Worm (Caenorhabditis elegans): ENCODE data around the gene npl-4.2.

npl-4.2 gene

DNA sequence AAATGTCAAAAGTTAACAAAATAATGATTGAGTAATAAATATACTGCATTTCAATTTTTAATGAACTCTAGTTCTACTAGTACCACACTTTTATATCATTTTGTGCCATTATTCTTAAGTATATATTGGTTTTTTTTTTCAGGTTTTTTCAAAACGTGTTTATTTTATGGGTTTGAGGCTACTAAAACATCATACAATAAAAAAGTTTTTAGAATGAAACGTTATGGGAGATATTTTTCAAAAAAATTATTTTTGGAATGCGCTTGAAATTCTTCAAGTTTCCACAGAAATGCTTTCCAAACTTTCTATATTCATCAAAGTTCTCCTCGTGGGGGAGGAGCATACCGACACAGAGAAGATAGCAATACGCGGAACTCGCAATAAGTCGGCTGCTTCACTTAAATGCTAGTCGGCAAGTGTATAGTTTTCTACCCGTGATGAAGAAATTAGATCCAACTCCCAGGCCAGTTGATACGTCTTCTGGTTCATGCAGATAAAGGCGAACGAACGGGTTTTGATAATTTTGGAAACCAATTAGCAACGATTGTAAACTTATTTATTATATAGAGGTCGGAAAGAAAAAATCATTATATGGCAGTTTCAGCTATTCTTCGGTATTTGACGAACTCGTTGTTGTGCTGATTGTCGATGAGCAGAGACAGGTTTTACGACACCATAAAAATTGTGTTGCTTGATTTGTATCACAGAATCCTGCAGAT lies 23.2 kb upstream of the npl-4.2 start, which contains the start of gene C17G10.10:
Gene C17G10.10 (minus strand): TSS at position 51 of the 719 bp plus-strand sequence.
- no peak for TF ChIP-seq tbx-11 (GFP tag; IDR thresholded peaks at IDR 0.05)
- 0 out of 2 replicates have a peak, but pooled peaks have one; percentile 38 for TF ChIP-seq sea-1 (GFP tag; conservative IDR thresholded peaks at IDR 0.05)

DNA sequence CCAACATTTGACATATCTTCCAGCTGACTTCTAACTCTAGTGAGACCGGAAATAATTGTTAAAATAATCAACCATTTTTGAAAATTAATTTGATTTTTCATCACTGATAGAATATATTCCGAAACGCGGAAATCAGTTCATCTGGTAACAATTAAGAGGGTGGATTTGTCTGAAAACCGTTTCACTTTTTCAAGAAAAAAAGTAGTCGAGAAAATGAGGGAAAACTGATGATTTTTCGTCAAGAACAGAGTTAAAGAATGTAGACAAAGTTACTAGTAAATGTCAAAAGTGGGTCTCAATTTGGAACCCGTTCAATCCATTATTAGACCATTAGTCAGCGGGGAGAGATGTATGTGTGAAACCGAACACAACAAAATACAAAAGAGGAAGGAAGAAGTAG lies 19.5 kb upstream of the npl-4.2 start, which contains the start of gene C17G10.6:
Gene C17G10.6 (minus strand): TSS at position 101 of the 400 bp plus-strand sequence.
- TF ChIP-seq hmbx-1 (tag; optimal IDR thresholded peaks at IDR 0.05) = no peak
- no peak for TF ChIP-seq B0310.2 (tag; optimal IDR thresholded peaks at IDR 0.05)
- no peak for TF ChIP-seq tbx-11 (GFP tag; IDR thresholded peaks at IDR 0.05)
- no peak for TF ChIP-seq hmg-4 (GFP tag; optimal IDR thresholded peaks at IDR 0.05)
- TF ChIP-seq ceh-36 (tag; optimal IDR thresholded peaks at IDR 0.05) = no peak
- TF ChIP-seq ets-7 (tag; optimal IDR thresholded peaks at IDR 0.05) = no peak

ce11 chrII:5604441-5604840 lies 18.2 kb upstream of the npl-4.2 start:
- TF ChIP-seq ets-7 (tag; optimal IDR thresholded peaks at IDR 0.05) (no peak), hmbx-1 (tag; optimal IDR thresholded peaks at IDR 0.05) (no peak), B0310.2 (tag; optimal IDR thresholded peaks at IDR 0.05) (no peak), pes-1 (GFP tag; IDR thresholded peaks at IDR 0.05) (no peak), ama-1 (optimal IDR thresholded peaks at IDR 0.05) (no peak), F13C5.2 (tag; optimal IDR thresholded peaks at IDR 0.05) (no peak), aly-1 (tag; optimal IDR thresholded peaks at IDR 0.05) (no peak), hnd-1 (tag; optimal IDR thresholded peaks at IDR 0.05) (no peak), flt-1 (GFP tag; IDR thresholded peaks at IDR 0.05) (no peak), tbx-11 (GFP tag; IDR thresholded peaks at IDR 0.05) (no peak), ceh-13 (GFP tag; optimal IDR thresholded peaks at IDR 0.05) (no peak), hmg-4 (GFP tag; optimal IDR thresholded peaks at IDR 0.05) (no peak), ceh-36 (tag; optimal IDR thresholded peaks at IDR 0.05) (no peak), scrt-1 (GFP tag; IDR thresholded peaks at IDR 0.05) (no peak)

DNA sequence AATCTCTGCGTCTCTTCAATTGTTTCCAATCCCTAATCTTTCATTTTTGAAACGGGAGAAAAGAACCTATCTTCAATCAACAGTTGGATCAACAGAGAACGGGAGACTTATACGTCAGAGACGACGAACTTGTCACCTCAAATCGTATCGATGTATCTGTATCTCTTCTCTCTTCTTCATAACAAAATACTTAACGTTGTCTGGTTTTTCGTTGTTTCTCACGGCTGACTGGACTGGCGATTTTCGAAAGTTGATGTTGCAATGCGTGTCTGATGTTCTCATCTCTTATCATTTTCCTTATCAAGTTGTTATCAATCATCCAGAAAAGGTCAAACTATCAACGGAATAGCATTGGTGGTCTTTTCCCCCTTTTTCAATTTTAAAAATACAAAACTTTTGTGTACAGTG lies 17.1 kb upstream of the npl-4.2 start:
- TF ChIP-seq ceh-13 (GFP tag; optimal IDR thresholded peaks at IDR 0.05) (no peak), F13C5.2 (tag; optimal IDR thresholded peaks at IDR 0.05) (no peak), tbx-37 (GFP tag; conservative IDR thresholded peaks at IDR 0.05) (no peak), tbx-11 (GFP tag; IDR thresholded peaks at IDR 0.05) (no peak), sea-1 (GFP tag; conservative IDR thresholded peaks at IDR 0.05) (no peak), ets-7 (tag; optimal IDR thresholded peaks at IDR 0.05) (no peak), flt-1 (GFP tag; IDR thresholded peaks at IDR 0.05) (no peak), ceh-36 (tag; optimal IDR thresholded peaks at IDR 0.05) (no peak), B0310.2 (tag; optimal IDR thresholded peaks at IDR 0.05) (no peak), tra-4 (tag; optimal IDR thresholded peaks at IDR 0.05) (no peak), ama-1 (optimal IDR thresholded peaks at IDR 0.05) (no peak), hnd-1 (tag; optimal IDR thresholded peaks at IDR 0.05) (no peak), pes-1 (GFP tag; IDR thresholded peaks at IDR 0.05) (no peak)

ce11 chrII:5607756-5608155 lies 14.9 kb upstream of the npl-4.2 start, which contains the start of gene C17G10.7:
Gene C17G10.7 (minus strand): TSS chrII:5607856.
- TF ChIP-seq ama-1 (optimal IDR thresholded peaks at IDR 0.05) (no peak), hmbx-1 (tag; optimal IDR thresholded peaks at IDR 0.05) (no peak), ets-7 (tag; optimal IDR thresholded peaks at IDR 0.05) (no peak), scrt-1 (GFP tag; IDR thresholded peaks at IDR 0.05) (no peak), F13C5.2 (tag; optimal IDR thresholded peaks at IDR 0.05) (no peak), tbx-37 (GFP tag; conservative IDR thresholded peaks at IDR 0.05) (no peak), pes-1 (GFP tag; IDR thresholded peaks at IDR 0.05) (no peak), aly-1 (tag; optimal IDR thresholded peaks at IDR 0.05) (no peak), hmg-4 (GFP tag; optimal IDR thresholded peaks at IDR 0.05) (no peak), sea-1 (GFP tag; conservative IDR thresholded peaks at IDR 0.05) (no peak), ceh-13 (GFP tag; optimal IDR thresholded peaks at IDR 0.05) (no peak), tbx-11 (GFP tag; IDR thresholded peaks at IDR 0.05) (no peak), flt-1 (GFP tag; IDR thresholded peaks at IDR 0.05) (no peak), B0310.2 (tag; optimal IDR thresholded peaks at IDR 0.05) (no peak), ceh-36 (tag; optimal IDR thresholded peaks at IDR 0.05) (no peak), tra-4 (tag; optimal IDR thresholded peaks at IDR 0.05) (no peak), hnd-1 (tag; optimal IDR thresholded peaks at IDR 0.05) (no peak)

- TF ChIP-seq ama-1 (optimal IDR thresholded peaks at IDR 0.05) (no peak), scrt-1 (GFP tag; IDR thresholded peaks at IDR 0.05) (no peak), hmbx-1 (tag; optimal IDR thresholded peaks at IDR 0.05) (no peak), ceh-36 (tag; optimal IDR thresholded peaks at IDR 0.05) (no peak), flt-1 (GFP tag; IDR thresholded peaks at IDR 0.05) (no peak), ceh-13 (GFP tag; optimal IDR thresholded peaks at IDR 0.05) (no peak), hnd-1 (tag; optimal IDR thresholded peaks at IDR 0.05) (no peak), tbx-11 (GFP tag; IDR thresholded peaks at IDR 0.05) (no peak), aly-1 (tag; optimal IDR thresholded peaks at IDR 0.05) (no peak), pes-1 (GFP tag; IDR thresholded peaks at IDR 0.05) (no peak), B0310.2 (tag; optimal IDR thresholded peaks at IDR 0.05) (no peak), sea-1 (GFP tag; conservative IDR thresholded peaks at IDR 0.05) (no peak), tra-4 (tag; optimal IDR thresholded peaks at IDR 0.05) (no peak), tbx-37 (GFP tag; conservative IDR thresholded peaks at IDR 0.05) (no peak)
Measured at ce11 chrII:5619298-5619697, 3.4 kb upstream of the npl-4.2 start, which contains the start of gene dhs-6. Gene dhs-6 (minus strand): TSS chrII:5619319.

DNA sequence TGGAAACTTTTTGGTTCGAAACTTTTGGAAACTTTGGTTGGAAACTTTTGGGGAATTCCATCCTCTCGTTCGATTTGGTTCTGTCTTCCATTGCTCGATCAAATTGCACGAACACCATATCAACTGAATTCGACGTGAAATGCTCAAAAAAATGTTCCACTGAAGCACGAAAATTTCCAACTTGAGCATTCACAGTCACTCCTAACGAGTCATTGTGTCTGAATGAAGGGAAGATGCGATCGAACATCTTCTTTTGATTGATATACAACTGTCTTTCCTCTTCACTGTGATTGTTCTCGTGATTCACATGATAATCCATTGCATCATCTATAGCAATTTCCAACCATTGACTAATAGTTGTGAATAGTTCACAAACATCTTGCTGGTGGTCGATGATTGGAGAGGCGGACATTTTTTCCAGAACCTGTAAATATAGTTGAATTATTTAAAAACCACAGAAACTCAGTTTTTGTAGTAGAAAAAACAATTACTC lies 5.7 kb downstream of the npl-4.2 start, which contains the start of gene F59E12.15:
Gene F59E12.15 (minus strand): TSS at position 51 of the 493 bp plus-strand sequence.
- TF ChIP-seq flt-1 (GFP tag; IDR thresholded peaks at IDR 0.05) (no peak), B0310.2 (tag; optimal IDR thresholded peaks at IDR 0.05) (no peak), ama-1 (optimal IDR thresholded peaks at IDR 0.05) (no peak), tbx-37 (GFP tag; conservative IDR thresholded peaks at IDR 0.05) (no peak), hnd-1 (tag; optimal IDR thresholded peaks at IDR 0.05) (no peak), F13C5.2 (tag; optimal IDR thresholded peaks at IDR 0.05) (no peak), ets-7 (tag; optimal IDR thresholded peaks at IDR 0.05) (no peak), sea-1 (GFP tag; conservative IDR thresholded peaks at IDR 0.05) (no peak), hmg-4 (GFP tag; optimal IDR thresholded peaks at IDR 0.05) (no peak), tbx-11 (GFP tag; IDR thresholded peaks at IDR 0.05) (no peak), ceh-36 (tag; optimal IDR thresholded peaks at IDR 0.05) (no peak)

Data from whole organism, early embryonic.